Worm (Caenorhabditis elegans) whole organism, L2 larva: ENCODE data around the gene srh-141.

Experiments used
- R02D3.7 ChIP-seq: fragments of 150-350 bp; optimal IDR thresholded peaks from 2 replicates; lab custom pipeline; 2014; ENCODE audit warnings: missing biosample characterization, missing genetic modification characterization
- alr-1 ChIP-seq: fragments of 150-350 bp; optimal IDR thresholded peaks from 2 replicates; lab custom pipeline; 2014; ENCODE audit warnings: missing biosample characterization, missing genetic modification characterization
- ama-1 ChIP-seq: fragments of 150-350 bp; optimal IDR thresholded peaks from 2 replicates; lab custom pipeline; 2018; ENCODE audit warnings: inconsistent platforms
- dmd-4 ChIP-seq: sonication (generic microtip); optimal IDR thresholded peaks from 2 replicates; lab custom pipeline; 2017; ENCODE audit warnings: missing biosample characterization, missing genetic modification characterization
- lin-13 ChIP-seq: fragments of 150-350 bp; optimal IDR thresholded peaks from 2 replicates; lab custom pipeline; 2014; ENCODE audit warnings: missing biosample characterization, missing genetic modification reagents, missing genetic modification characterization
- lin-39 ChIP-seq: fragments of 150-350 bp; optimal IDR thresholded peaks from 2 replicates; lab custom pipeline; 2014; ENCODE audit warnings: missing biosample characterization, missing genetic modification reagents, missing genetic modification characterization
- lsy-2 ChIP-seq, 2 experiments: fragments of 150-350 bp in 1 of 2; sonication (generic microtip) in 1 of 2; optimal IDR thresholded peaks; 2 replicates each; lab custom pipeline; 2014 to 2017; ENCODE audit warnings: missing biosample characterization in 2 of 2, missing genetic modification characterization in 2 of 2
- mdl-1 ChIP-seq, 2 experiments: fragments of 150-350 bp in 1 of 2; sonication (generic microtip) in 1 of 2; optimal IDR thresholded peaks; 2 replicates each; lab custom pipeline; 2017; ENCODE audit warnings: missing biosample characterization in 2 of 2, missing genetic modification characterization in 2 of 2
- nhr-11 ChIP-seq: fragments of 150-350 bp; optimal IDR thresholded peaks from 2 replicates; lab custom pipeline; 2014; ENCODE audit warnings: missing biosample characterization, missing genetic modification characterization
- nhr-23 ChIP-seq: fragments of 150-350 bp; optimal IDR thresholded peaks from 2 replicates; lab custom pipeline; 2014; ENCODE audit warnings: missing biosample characterization, missing genetic modification reagents, missing genetic modification characterization
- nhr-237 ChIP-seq: fragments of 150-350 bp; optimal IDR thresholded peaks from 2 replicates; lab custom pipeline; 2014; ENCODE audit warnings: missing biosample characterization, missing genetic modification characterization
- nhr-77 ChIP-seq: fragments of 150-350 bp; optimal IDR thresholded peaks from 2 replicates; lab custom pipeline; 2014; ENCODE audit warnings: missing biosample characterization, missing genetic modification characterization
- zag-1 ChIP-seq: fragments of 150-350 bp; optimal IDR thresholded peaks from 2 replicates; lab custom pipeline; 2014; ENCODE audit warnings: missing biosample characterization, missing genetic modification characterization

- no peak for TF ChIP-seq lin-39
- no peak for TF ChIP-seq R02D3.7
- no peak for TF ChIP-seq nhr-23 (tag; lab: Kevin White, UChicago)
- TF ChIP-seq mdl-1 (tag; optimal IDR thresholded peaks at IDR 0.05; lab: Kevin White, UChicago): no peak
- TF ChIP-seq lin-13 (GFP tag; lab: Kevin White, UChicago): no peak
- TF ChIP-seq nhr-11 (tag; lab: Kevin White, UChicago): no peak
- TF ChIP-seq alr-1 (tag; lab: Kevin White, UChicago): no peak
- TF ChIP-seq zag-1 (tag; lab: Kevin White, UChicago): no peak
- no peak for TF ChIP-seq dmd-4 (tag; lab: Kevin White, UChicago)
- TF ChIP-seq lsy-2 (tag; optimal IDR thresholded peaks at IDR 0.05; lab: Kevin White, UChicago): no peak
- no peak for TF ChIP-seq nhr-77 (tag; lab: Kevin White, UChicago)
- TF ChIP-seq ama-1 (lab: Kevin White, UChicago): no peak
- no peak for TF ChIP-seq nhr-237 (tag; lab: Kevin White, UChicago)
Observed at ce11 chrV:16433471-16433870, 10.3 kb upstream of the srh-141 start, which contains the start of gene clec-234.
